Fruit fly (Drosophila melanogaster): ENCODE measurements around the gene Nna1.
A peak's percentile ranks its signal among the peaks of the same experiment; 100 is the strongest.

Gene Nna1

DNA sequence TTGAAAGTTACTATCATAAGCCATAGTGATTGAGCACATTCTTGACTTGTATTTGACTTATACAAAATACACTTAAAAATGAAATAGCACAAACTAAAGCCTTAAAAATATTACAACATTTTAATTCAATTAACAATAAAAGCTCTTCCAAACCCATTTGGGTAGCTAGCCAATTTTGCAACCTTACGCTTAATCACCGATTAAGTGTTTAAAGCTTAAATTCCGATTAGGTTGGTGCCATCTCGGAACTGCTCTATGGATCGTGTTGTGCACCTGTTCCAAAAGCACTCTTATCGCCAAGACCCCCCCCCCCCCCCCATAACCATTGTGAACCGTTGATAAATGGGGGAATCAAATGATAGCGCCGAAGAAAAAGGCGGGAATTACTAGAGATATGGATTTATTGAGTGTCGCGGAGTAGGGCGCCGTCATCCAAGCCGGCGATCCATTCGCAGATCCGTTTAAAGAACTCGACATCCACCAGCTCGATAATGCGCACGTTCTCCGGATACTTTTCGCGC lies 14.1 kb upstream of the Nna1 start:
- TF ChIP-seq CG16779 (GFP tag; IDR thresholded peaks at IDR 0.05) (no peak), CG17361 (GFP tag; IDR thresholded peaks at IDR 0.05) (no peak), chn (GFP tag; optimal IDR thresholded peaks at IDR 0.05) (no peak), Hey (tag; optimal IDR thresholded peaks at IDR 0.05) (peak; percentile 5), fd96Cb (tag; optimal IDR thresholded peaks at IDR 0.05) (no peak), Dp (GFP tag; optimal IDR thresholded peaks at IDR 0.05) (peak; percentile 9), Hr51 (GFP tag; optimal IDR thresholded peaks at IDR 0.05) (no peak), CG3847 (GFP tag; IDR thresholded peaks at IDR 0.05) (no peak), dmrt99B (tag; optimal IDR thresholded peaks at IDR 0.05) (no peak), sug (tag; optimal IDR thresholded peaks at IDR 0.05) (peak; percentile 27), CG34376 (GFP tag; optimal IDR thresholded peaks at IDR 0.05) (peak; percentile 3), exex (tag; optimal IDR thresholded peaks at IDR 0.05) (peak; percentile 91), Nf-YC (tag; optimal IDR thresholded peaks at IDR 0.05) (no peak), CG16863 (GFP tag; optimal IDR thresholded peaks at IDR 0.05) (no peak), CG8388 (GFP tag; optimal IDR thresholded peaks at IDR 0.05) (no peak), CG2712 (tag; optimal IDR thresholded peaks at IDR 0.05) (peak; percentile 71), fru (optimal IDR thresholded peaks at IDR 0.05) (no peak), tgo (GFP tag; IDR thresholded peaks at IDR 0.05) (no peak), Gug (GFP tag; IDR thresholded peaks at IDR 0.05) (no peak), crol (GFP tag; IDR thresholded peaks at IDR 0.05) (peak; percentile 67), CG15514 (GFP tag; optimal IDR thresholded peaks at IDR 0.05) (peak; percentile 2), CG11504 (tag; optimal IDR thresholded peaks at IDR 0.05) (no peak), GATAe (GFP tag; conservative IDR thresholded peaks at IDR 0.05) (peak; percentile 25; the same call in 1 of the 2 replicates), grn (GFP tag; optimal IDR thresholded peaks at IDR 0.05) (peak; percentile 44), HmgZ (tag; optimal IDR thresholded peaks at IDR 0.05) (peak; percentile 20)

dm6 chrX:13679565-13679964 lies 12.5 kb upstream of the Nna1 start:
- TF ChIP-seq dmrt99B (tag; optimal IDR thresholded peaks at IDR 0.05) (peak; percentile 40), CG4424 (GFP tag; optimal IDR thresholded peaks at IDR 0.05) (peak; percentile 15), Drgx (GFP tag; IDR thresholded peaks at IDR 0.05) (peak; percentile 67), CG30403 (GFP tag; optimal IDR thresholded peaks at IDR 0.05) (peak; percentile 2), trem (tag; optimal IDR thresholded peaks at IDR 0.05) (peak; percentile 12), slbo (GFP tag; IDR thresholded peaks at IDR 0.05) (peak; percentile 13; the same call in 1 of the 2 replicates), lbe (GFP tag; optimal IDR thresholded peaks at IDR 0.05) (peak; percentile 57), az2 (GFP tag; optimal IDR thresholded peaks at IDR 0.05) (peak; percentile 15), CG11695 (GFP tag; IDR thresholded peaks at IDR 0.05) (peak; percentile 39; the same call in 1 of the 3 replicates), Blimp-1 (GFP tag; optimal IDR thresholded peaks at IDR 0.05) (peak; percentile 44), CG7839 (tag; optimal IDR thresholded peaks at IDR 0.05) (peak; percentile 9), phol (tag; optimal IDR thresholded peaks at IDR 0.05) (peak; percentile 44), Trl (optimal IDR thresholded peaks at IDR 0.05) (no peak), Trl (GFP tag; optimal IDR thresholded peaks at IDR 0.05) (no peak), CG18262 (tag; optimal IDR thresholded peaks at IDR 0.05) (peak; percentile 35), nerfin-1 (tag; optimal IDR thresholded peaks at IDR 0.05) (peak; percentile 6), gsb (GFP tag; IDR thresholded peaks at IDR 0.05) (no peak), CG8388 (GFP tag; optimal IDR thresholded peaks at IDR 0.05) (peak; percentile 45), CG9437 (GFP tag; optimal IDR thresholded peaks at IDR 0.05) (no peak), Ada2b (GFP tag; IDR thresholded peaks at IDR 0.05) (peak; percentile 26; the same call in 1 of the 2 replicates), CG2120 (GFP tag; optimal IDR thresholded peaks at IDR 0.05) (peak; percentile 2), nmo (GFP tag; optimal IDR thresholded peaks at IDR 0.05) (peak; percentile 21), CG13424 (tag; optimal IDR thresholded peaks at IDR 0.05) (peak; percentile 36), gcm (GFP tag; optimal IDR thresholded peaks at IDR 0.05) (peak; percentile 26), grau (tag; optimal IDR thresholded peaks at IDR 0.05) (peak; percentile 28), CG1832 (GFP tag; optimal IDR thresholded peaks at IDR 0.05) (no peak), p53 (GFP tag; optimal IDR thresholded peaks at IDR 0.05) (no peak), CG10979 (tag; optimal IDR thresholded peaks at IDR 0.05) (peak; percentile 33)
